Worm (Caenorhabditis elegans) whole organism, L4/young adult: ENCODE results near the gene scl-19.

ENCODE experiments used
- W03F9.2 ChIP-seq: fragments of 150-350 bp; optimal IDR thresholded peaks from 2 replicates; lab custom pipeline; 2014; ENCODE audit warnings: missing biosample characterization, missing genetic modification characterization
- dao-5 ChIP-seq: sonication (generic microtip); optimal IDR thresholded peaks from 2 replicates; lab custom pipeline; 2016; ENCODE audit warnings: missing genotype, missing genetic modification characterization, moderate library complexity, missing compliant biosample characterization

- TF ChIP-seq W03F9.2 (no peak), dao-5 (tag; lab: Kevin White, UChicago) (no peak)
Measured at ce11 chrV:18699326-18699725, 32.5 kb upstream of the scl-19 start, which contains the start of gene nhr-241.
